Worm (Caenorhabditis elegans) whole organism, L1 larva: ENCODE data around the gene rha-2.

Experiments used
- C04F5.9 ChIP-seq: sonication (generic microtip); optimal IDR thresholded peaks from 2 replicates; lab custom pipeline; 2016; ENCODE audit warnings: missing genetic modification characterization, missing compliant biosample characterization
- C16A3.4 ChIP-seq: fragments of 150-350 bp; optimal IDR thresholded peaks from 2 replicates; lab custom pipeline; 2014; ENCODE audit warnings: missing biosample characterization, missing genetic modification characterization
- C34B4.2 ChIP-seq: sonication (generic microtip); optimal IDR thresholded peaks from 2 replicates; lab custom pipeline; 2017; ENCODE audit warnings: mild to moderate bottlenecking, missing genetic modification characterization, missing compliant biosample characterization
- F16B12.6 ChIP-seq: fragments of 150-350 bp; optimal IDR thresholded peaks from 2 replicates; lab custom pipeline; 2014; ENCODE audit warnings: missing biosample characterization, missing genetic modification characterization
- aha-1 ChIP-seq: fragments of 150-350 bp; optimal IDR thresholded peaks from 2 replicates; lab custom pipeline; 2014; ENCODE audit warnings: missing biosample characterization, missing genetic modification characterization
- alr-1 ChIP-seq: fragments of 200-800 bp; sonication (Bioruptor generic); optimal IDR thresholded peaks from 2 replicates; lab custom pipeline; 2018; ENCODE audit warnings: borderline replicate concordance, mild to moderate bottlenecking, missing genetic modification characterization, missing compliant biosample characterization
- ama-1 ChIP-seq: fragments of 150-350 bp; optimal IDR thresholded peaks from 2 replicates; lab custom pipeline; 2014
- blmp-1 ChIP-seq: fragments of 150-350 bp; optimal IDR thresholded peaks from 2 replicates; lab custom pipeline; 2014; ENCODE audit warnings: missing biosample characterization, missing genetic modification characterization
- ceh-63 ChIP-seq: fragments of 200-800 bp; sonication (Bioruptor generic); optimal IDR thresholded peaks from 2 replicates; lab custom pipeline; 2018; ENCODE audit warnings: mild to moderate bottlenecking, missing genetic modification characterization, missing compliant biosample characterization
- ceh-90 ChIP-seq: sonication (generic microtip); optimal IDR thresholded peaks from 2 replicates; lab custom pipeline; 2016; ENCODE audit warnings: missing genetic modification characterization, missing compliant biosample characterization
- efl-1 ChIP-seq, 4 experiments: fragments of 150-350 bp; optimal IDR thresholded peaks in 3 of 4; peaks in 1 of 4; 1 replicate in 1 of 4; 2 replicates in 3 of 4; lab custom pipeline; 2014; ENCODE audit warnings: missing biosample characterization in 2 of 4, missing genetic modification characterization in 2 of 4, missing genetic modification reagents in 2 of 4
- efl-3 ChIP-seq: fragments of 200-800 bp; sonication (Bioruptor generic); optimal IDR thresholded peaks from 2 replicates; lab custom pipeline; 2018; ENCODE audit warnings: mild to moderate bottlenecking, missing genetic modification characterization, missing compliant biosample characterization
- elt-2 ChIP-seq: sonication (generic microtip); optimal IDR thresholded peaks from 2 replicates; lab custom pipeline; 2016; ENCODE audit warnings: missing genetic modification characterization, mild to moderate bottlenecking, inconsistent platforms, missing compliant biosample characterization, missing genetic modification reagents
- elt-3 ChIP-seq, 6 experiments: fragments of 150-350 bp in 1 of 6; sonication (generic microtip); optimal IDR thresholded peaks; 2 replicates each; lab custom pipeline; 2017 to 2018; ENCODE audit warnings: missing biosample characterization in 6 of 6, missing genetic modification characterization in 6 of 6, inconsistent platforms in 1 of 6
- ets-5 ChIP-seq: fragments of 200-800 bp; sonication (Bioruptor generic); IDR thresholded peaks from 2 replicates; pipeline ENCODE4 v1.3.6; 2022; ENCODE audit warnings: missing genetic modification characterization, missing compliant biosample characterization
- hlh-4 ChIP-seq: sonication (generic microtip); optimal IDR thresholded peaks from 2 replicates; lab custom pipeline; 2016; ENCODE audit warnings: mild to moderate bottlenecking, missing genetic modification characterization, missing compliant biosample characterization
- lin-14 ChIP-seq: fragments of 200-800 bp; sonication (Bioruptor generic); optimal IDR thresholded peaks from 2 replicates; lab custom pipeline; 2018; ENCODE audit warnings: mild to moderate bottlenecking, missing genetic modification characterization, moderate library complexity, missing compliant biosample characterization
- lin-35 ChIP-seq, 2 experiments: fragments of 150-350 bp; optimal IDR thresholded peaks; 2 replicates each; lab custom pipeline; 2014; ENCODE audit warnings: missing biosample characterization in 2 of 2, missing genetic modification characterization in 2 of 2, missing genetic modification reagents in 2 of 2
- lsy-2 ChIP-seq, 2 experiments: fragments of 150-350 bp; optimal IDR thresholded peaks; 2 replicates each; lab custom pipeline; 2014; ENCODE audit warnings: missing biosample characterization in 2 of 2, missing genetic modification characterization in 2 of 2
- mab-9 ChIP-seq: fragments of 200-800 bp; sonication (Bioruptor generic); IDR thresholded peaks from 2 replicates; pipeline ENCODE4 v1.3.6; 2022; ENCODE audit warnings: missing genetic modification reagents, missing genetic modification characterization, missing compliant biosample characterization
- mef-2 ChIP-seq: fragments of 150-350 bp; optimal IDR thresholded peaks from 2 replicates; lab custom pipeline; 2014; ENCODE audit warnings: missing biosample characterization, missing genetic modification characterization
- mep-1 ChIP-seq: fragments of 150-350 bp; optimal IDR thresholded peaks from 2 replicates; lab custom pipeline; 2014; ENCODE audit warnings: missing biosample characterization, missing genetic modification characterization
- nhr-11 ChIP-seq: fragments of 150-350 bp; optimal IDR thresholded peaks from 2 replicates; lab custom pipeline; 2014; ENCODE audit warnings: missing biosample characterization, missing genetic modification characterization
- nhr-12 ChIP-seq: sonication (generic microtip); optimal IDR thresholded peaks from 2 replicates; lab custom pipeline; 2017; ENCODE audit warnings: missing biosample characterization, missing genetic modification characterization
- nhr-19 ChIP-seq: fragments of 200-800 bp; sonication (Bioruptor generic); conservative IDR thresholded peaks from 2 replicates; pipeline ENCODE4 v1.3.6; 2022; ENCODE audit warnings: missing genetic modification characterization, missing compliant biosample characterization
- nhr-20 ChIP-seq: sonication (generic microtip); optimal IDR thresholded peaks from 2 replicates; lab custom pipeline; 2016; ENCODE audit warnings: mild to moderate bottlenecking, missing genetic modification characterization, missing compliant biosample characterization
- nhr-47 ChIP-seq: sonication (generic microtip); optimal IDR thresholded peaks from 2 replicates; lab custom pipeline; 2016; ENCODE audit warnings: mild to moderate bottlenecking, missing genetic modification characterization, moderate library complexity, missing compliant biosample characterization
- nhr-76 ChIP-seq: sonication (generic microtip); optimal IDR thresholded peaks from 2 replicates; lab custom pipeline; 2017; ENCODE audit warnings: missing biosample characterization, missing genetic modification characterization
- nhr-85 ChIP-seq: sonication (generic microtip); peaks from one replicate; lab custom pipeline; 2016; ENCODE audit warnings: missing genetic modification characterization, inconsistent platforms, missing compliant biosample characterization
- pqm-1 ChIP-seq: sonication (generic microtip); optimal IDR thresholded peaks from 3 replicates; lab custom pipeline; 2017; ENCODE audit warnings: missing biosample characterization, missing genetic modification characterization
- rnt-1 ChIP-seq: sonication (generic microtip); optimal IDR thresholded peaks from 2 replicates; lab custom pipeline; 2016; ENCODE audit warnings: mild to moderate bottlenecking, missing genetic modification characterization, moderate library complexity, missing compliant biosample characterization
- snu-23 ChIP-seq: sonication (generic microtip); optimal IDR thresholded peaks from 2 replicates; lab custom pipeline; 2016; ENCODE audit warnings: missing genetic modification characterization, missing compliant biosample characterization
- unc-130 ChIP-seq: fragments of 150-350 bp; optimal IDR thresholded peaks from 2 replicates; lab custom pipeline; 2017; ENCODE audit warnings: missing biosample characterization, missing genetic modification characterization, inconsistent platforms
- unc-62 ChIP-seq: fragments of 150-350 bp; optimal IDR thresholded peaks from 2 replicates; lab custom pipeline; 2014; ENCODE audit warnings: missing biosample characterization, missing genetic modification reagents, missing genetic modification characterization
- unc-98 ChIP-seq: fragments of 200-800 bp; sonication (Bioruptor generic); IDR thresholded peaks from 2 replicates; pipeline ENCODE4 v1.3.6; 2022; ENCODE audit warnings: missing genetic modification characterization, missing compliant biosample characterization

Gene rha-2

DNA sequence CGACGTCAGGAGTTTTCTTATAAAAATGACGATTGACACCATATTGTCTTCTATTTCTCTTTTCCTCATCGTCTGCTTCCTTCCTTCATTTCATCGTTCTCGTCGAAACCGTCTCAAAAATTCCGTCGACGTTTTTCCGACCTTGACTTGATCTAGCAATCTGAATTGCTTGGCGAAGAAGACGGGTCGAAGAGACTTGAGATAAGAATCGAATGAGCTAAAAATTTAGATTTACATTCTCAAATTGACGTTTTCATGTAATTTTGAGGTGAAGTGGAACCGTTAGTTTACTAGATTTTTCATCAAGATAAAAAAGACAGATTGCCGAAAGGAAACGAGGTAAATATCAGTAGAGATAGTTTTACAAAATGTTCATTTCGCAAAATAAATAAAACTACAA is 36.8 kb downstream of the rha-2 start:
- TF ChIP-seq mab-9 (GFP tag; lab: Robert Waterston, UW) (no peak), hlh-4 (no peak), pqm-1 (no peak), nhr-19 (GFP tag; lab: Robert Waterston, UW) (no peak), efl-1 (optimal IDR thresholded peaks at IDR 0.05; lab: Kevin White, UChicago) (no peak), efl-1 (GFP tag; optimal IDR thresholded peaks at IDR 0.05 in 1 of 2; lab: Kevin White, UChicago) (no peak), mef-2 (tag; lab: Kevin White, UChicago) (no peak), nhr-85 (tag; lab: Kevin White, UChicago) (peak; percentile 90), F16B12.6 (tag; lab: Kevin White, UChicago) (no peak), nhr-20 (tag; lab: Kevin White, UChicago) (peak; percentile 28), rnt-1 (peak; percentile 0), lin-14 (GFP tag; lab: Kevin White, UChicago) (peak; percentile 75)

DNA sequence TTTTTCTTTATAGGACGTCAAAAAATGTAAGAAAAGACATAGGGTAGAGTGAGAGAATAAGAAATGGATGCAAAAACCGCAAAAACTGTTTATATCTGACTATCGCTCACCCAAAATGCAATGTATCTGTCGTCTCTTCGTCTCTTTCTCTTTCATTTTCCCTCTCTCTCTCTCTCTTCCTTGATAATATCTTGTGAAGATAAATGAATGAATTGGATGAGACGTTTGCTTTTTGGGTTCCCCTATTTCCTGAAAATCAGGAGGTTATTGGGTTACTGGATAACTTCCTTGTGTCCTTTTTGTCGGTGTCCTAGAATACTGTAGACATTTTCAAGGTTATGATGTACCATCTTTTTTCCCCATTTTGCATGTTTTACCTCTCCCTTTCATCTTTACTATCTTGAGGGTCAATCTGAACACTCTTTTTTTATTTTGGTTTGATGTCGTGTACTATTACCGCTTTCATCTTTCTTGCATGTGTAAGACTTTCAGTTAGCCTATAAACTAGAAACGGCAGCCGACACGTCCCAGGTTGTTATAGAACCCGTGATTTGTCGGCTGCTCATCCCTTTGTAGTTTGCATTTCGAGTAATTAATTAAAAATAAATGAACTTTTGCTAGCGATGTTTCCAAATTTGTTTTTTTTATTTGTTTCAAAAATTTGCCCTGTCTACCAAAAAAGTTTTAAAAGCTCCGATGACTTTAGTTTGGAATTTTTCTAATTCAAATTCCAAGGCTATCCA is 38.8 kb downstream of the rha-2 start:
- TF ChIP-seq ama-1 (lab: Kevin White, UChicago): no peak
- TF ChIP-seq lin-14 (GFP tag; lab: Kevin White, UChicago): peak; percentile 53
- TF ChIP-seq elt-2 (tag; lab: Kevin White, UChicago): no peak
- TF ChIP-seq mep-1: no peak
- no peak for TF ChIP-seq nhr-76 (tag; lab: Kevin White, UChicago)
- TF ChIP-seq unc-130: no peak
- no peak for TF ChIP-seq nhr-19 (GFP tag; lab: Robert Waterston, UW)
- TF ChIP-seq alr-1: no peak
- no peak for TF ChIP-seq aha-1 (tag; lab: Kevin White, UChicago)
- no peak for TF ChIP-seq snu-23 (GFP tag; lab: Kevin White, UChicago)
- TF ChIP-seq lsy-2 (tag; optimal IDR thresholded peaks at IDR 0.05; lab: Kevin White, UChicago): peak in 1 of 2 experiments; percentile 0
- no peak for TF ChIP-seq hlh-4
- TF ChIP-seq mab-9 (GFP tag; lab: Robert Waterston, UW): no peak
- no peak for TF ChIP-seq nhr-47 (tag; lab: Kevin White, UChicago)
- TF ChIP-seq C16A3.4: no peak
- TF ChIP-seq blmp-1 (tag; lab: Kevin White, UChicago): peak; percentile 77
- TF ChIP-seq ceh-90 (tag; lab: Kevin White, UChicago): no peak
- TF ChIP-seq unc-98 (GFP tag; lab: Robert Waterston, UW): no peak
- peak; percentile 85 for TF ChIP-seq nhr-85 (tag; lab: Kevin White, UChicago)

DNA sequence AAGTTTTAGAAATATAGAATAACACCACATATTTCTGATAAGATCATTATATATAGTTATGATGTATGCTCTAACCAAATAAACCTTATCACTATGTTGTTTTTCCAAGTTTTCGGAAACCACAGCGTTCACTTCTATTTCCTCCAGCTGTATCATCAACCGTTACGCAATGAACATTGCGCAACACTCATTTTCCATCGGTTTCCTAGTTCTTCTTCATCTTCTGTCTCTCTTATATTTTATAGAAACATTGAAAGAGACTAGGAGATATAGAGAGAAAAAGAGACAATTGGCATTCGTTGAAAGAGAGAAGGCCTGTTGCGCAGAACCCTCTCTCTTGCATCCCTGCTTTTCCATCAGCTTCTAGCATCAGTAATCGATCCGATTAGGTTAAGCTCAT is 40.1 kb downstream of the rha-2 start:
- TF ChIP-seq blmp-1 (tag; lab: Kevin White, UChicago) (peak; percentile 56), efl-3 (no peak), ets-5 (GFP tag; lab: Robert Waterston, UW) (no peak), lin-14 (GFP tag; lab: Kevin White, UChicago) (no peak)

DNA sequence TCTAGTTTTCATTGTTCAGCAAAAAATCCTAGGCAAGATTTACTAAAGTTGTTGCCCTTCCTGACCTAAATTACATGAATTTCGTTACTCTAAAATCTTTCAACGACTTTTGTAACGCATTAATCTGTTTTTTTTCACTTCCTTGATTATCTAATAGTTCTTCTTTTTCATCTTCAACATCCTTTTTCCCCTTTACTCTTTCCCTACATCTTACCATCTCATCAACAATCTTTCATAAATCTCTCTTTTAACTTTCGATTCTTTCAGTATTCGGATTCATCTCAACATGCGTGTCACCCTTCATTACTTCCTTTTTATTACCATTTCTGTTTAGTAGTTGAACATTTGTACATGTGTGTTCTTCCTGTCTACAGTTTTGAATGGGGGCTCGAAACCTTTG is 40.5 kb downstream of the rha-2 start:
- TF ChIP-seq nhr-85 (tag; lab: Kevin White, UChicago) (peak; percentile 58), C04F5.9 (tag; lab: Kevin White, UChicago) (no peak), C34B4.2 (tag; lab: Kevin White, UChicago) (no peak), blmp-1 (tag; lab: Kevin White, UChicago) (peak; percentile 8)

DNA sequence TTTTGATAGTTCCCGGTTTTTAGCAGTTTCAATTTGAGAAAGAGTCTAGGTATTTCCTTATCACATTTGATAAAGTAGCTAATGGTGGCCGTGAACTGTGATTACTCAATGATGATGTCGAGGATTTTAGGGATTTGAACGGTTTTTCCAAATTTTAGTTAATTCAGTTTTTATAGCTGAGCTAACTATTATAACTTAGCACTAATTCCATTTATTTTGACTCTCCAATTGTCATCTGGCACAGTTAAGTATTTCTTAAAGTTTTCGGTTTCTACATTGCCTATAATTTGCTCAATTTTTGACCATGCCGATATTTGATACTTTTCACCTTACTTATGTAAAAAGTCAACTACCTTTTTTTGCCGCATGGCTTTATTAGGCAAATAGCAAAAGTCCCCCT is 41.1 kb downstream of the rha-2 start:
- TF ChIP-seq mep-1 (no peak), nhr-12 (tag; lab: Kevin White, UChicago) (no peak), elt-3 (tag; optimal IDR thresholded peaks at IDR 0.05; lab: Kevin White, UChicago) (peak in 1 of 6 experiments; percentile 13), lin-35 (GFP tag; optimal IDR thresholded peaks at IDR 0.05; lab: Kevin White, UChicago) (no peak), nhr-11 (tag; lab: Kevin White, UChicago) (no peak), unc-62 (GFP tag; lab: Kevin White, UChicago) (no peak), ceh-63 (GFP tag; lab: Kevin White, UChicago) (no peak), mef-2 (tag; lab: Kevin White, UChicago) (no peak), ama-1 (lab: Kevin White, UChicago) (no peak)
- TF ChIP-seq, all 84 proteins: peak for 1
